Worm (Caenorhabditis elegans): ENCODE data around the gene C06E4.8.

The C06E4.8 gene

DNA sequence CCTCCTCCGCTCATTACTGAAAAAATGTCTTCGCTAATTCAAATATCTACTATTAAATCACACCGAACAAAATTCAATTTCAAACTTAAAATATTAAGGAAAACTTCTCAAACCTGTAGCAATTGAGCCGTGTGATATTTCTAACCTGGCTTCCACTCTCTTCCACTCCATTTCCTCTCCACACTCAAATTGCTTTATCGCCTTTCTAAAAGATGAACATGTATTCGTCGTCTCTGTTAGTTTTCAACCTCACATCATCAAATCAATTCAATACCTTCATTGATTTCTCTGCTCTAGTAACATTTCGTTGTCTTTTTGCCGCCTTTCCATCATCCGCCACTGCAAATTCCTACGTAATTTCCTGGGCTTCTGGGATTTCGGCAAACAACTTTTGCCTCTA lies 6.3 kb upstream of the C06E4.8 start, which contains the start of gene F42C5.4:
F42C5.4 (minus strand) TSS at position 171 of the 400 bp plus-strand sequence.
- TF ChIP-seq lim-6 (tag; optimal IDR thresholded peaks at IDR 0.05) (no peak), pha-4 (tag; optimal IDR thresholded peaks at IDR 0.05) (no peak), pag-3 (tag; optimal IDR thresholded peaks at IDR 0.05; ENCODE audit: borderline replicate concordance) (no peak), eyg-1 (tag; optimal IDR thresholded peaks at IDR 0.05) (no peak), unc-3 (GFP tag; conservative IDR thresholded peaks at IDR 0.05) (no peak), unc-3 (tag; optimal IDR thresholded peaks at IDR 0.05) (no peak), C08G9.2 (tag; optimal IDR thresholded peaks at IDR 0.05) (no peak), pha-2 (tag; optimal IDR thresholded peaks at IDR 0.05) (no peak), ets-4 (tag; optimal IDR thresholded peaks at IDR 0.05) (no peak), ceh-2 (tag; optimal IDR thresholded peaks at IDR 0.05) (no peak), ceh-6 (GFP tag; optimal IDR thresholded peaks at IDR 0.05) (no peak), fax-1 (tag; optimal IDR thresholded peaks at IDR 0.05) (no peak), ceh-34 (tag; optimal IDR thresholded peaks at IDR 0.05) (no peak), dmd-4 (tag; optimal IDR thresholded peaks at IDR 0.05; ENCODE audit: borderline replicate concordance) (no peak), Y22D7AL.16 (tag; optimal IDR thresholded peaks at IDR 0.05) (no peak)

ce11 chrIV:7291066-7291465 lies 5.4 kb upstream of the C06E4.8 start:
- no peak for TF ChIP-seq ceh-48 (tag; optimal IDR thresholded peaks at IDR 0.05)
- TF ChIP-seq fax-1 (tag; optimal IDR thresholded peaks at IDR 0.05): no peak

ce11 chrIV:7287474-7287873 lies 1.8 kb upstream of the C06E4.8 start, which contains the start of gene F42C5.3:
Gene F42C5.3 (minus strand): TSS chrIV:7287574.
- TF ChIP-seq elt-4 (tag; optimal IDR thresholded peaks at IDR 0.05) (no peak), odd-2 (tag; optimal IDR thresholded peaks at IDR 0.05) (no peak), pax-1 (tag; optimal IDR thresholded peaks at IDR 0.05) (no peak), ceh-6 (GFP tag; optimal IDR thresholded peaks at IDR 0.05) (no peak), ceh-19 (GFP tag; optimal IDR thresholded peaks at IDR 0.05) (no peak), Y22D7AL.16 (tag; optimal IDR thresholded peaks at IDR 0.05) (no peak), pros-1 (tag; optimal IDR thresholded peaks at IDR 0.05) (no peak), eyg-1 (tag; optimal IDR thresholded peaks at IDR 0.05) (no peak), mec-3 (tag; optimal IDR thresholded peaks at IDR 0.05; ENCODE audit: borderline replicate concordance) (no peak), ama-1 (optimal IDR thresholded peaks at IDR 0.05) (no peak), pag-3 (tag; optimal IDR thresholded peaks at IDR 0.05; ENCODE audit: borderline replicate concordance) (no peak), K02D7.2 (tag; optimal IDR thresholded peaks at IDR 0.05) (no peak), unc-55 (GFP tag; optimal IDR thresholded peaks at IDR 0.05) (no peak), ceh-18 (tag; optimal IDR thresholded peaks at IDR 0.05) (no peak), pha-4 (tag; optimal IDR thresholded peaks at IDR 0.05) (no peak), ceh-48 (tag; optimal IDR thresholded peaks at IDR 0.05) (no peak), ceh-45 (GFP tag; IDR thresholded peaks at IDR 0.05) (no peak), dve-1 (tag; optimal IDR thresholded peaks at IDR 0.05) (no peak), F13H6.1 (tag; optimal IDR thresholded peaks at IDR 0.05) (no peak)

ce11 chrIV:7282957-7283356 lies 2.7 kb downstream of the C06E4.8 start, which contains the start of gene C06E4.1:
Gene C06E4.1 (plus strand): TSS chrIV:7283257.
- TF ChIP-seq ceh-6 (GFP tag; optimal IDR thresholded peaks at IDR 0.05): no peak
- no peak for TF ChIP-seq hlh-6 (tag; optimal IDR thresholded peaks at IDR 0.05)
- TF ChIP-seq nhr-232 (tag; optimal IDR thresholded peaks at IDR 0.05): no peak
- no peak for TF ChIP-seq dmd-4 (tag; optimal IDR thresholded peaks at IDR 0.05; ENCODE audit: borderline replicate concordance)
- TF ChIP-seq unc-3 (GFP tag; conservative IDR thresholded peaks at IDR 0.05): no peak
- TF ChIP-seq unc-3 (tag; optimal IDR thresholded peaks at IDR 0.05): no peak
- TF ChIP-seq lim-6 (tag; optimal IDR thresholded peaks at IDR 0.05): no peak
- no peak for TF ChIP-seq unc-86 (tag; optimal IDR thresholded peaks at IDR 0.05)

DNA sequence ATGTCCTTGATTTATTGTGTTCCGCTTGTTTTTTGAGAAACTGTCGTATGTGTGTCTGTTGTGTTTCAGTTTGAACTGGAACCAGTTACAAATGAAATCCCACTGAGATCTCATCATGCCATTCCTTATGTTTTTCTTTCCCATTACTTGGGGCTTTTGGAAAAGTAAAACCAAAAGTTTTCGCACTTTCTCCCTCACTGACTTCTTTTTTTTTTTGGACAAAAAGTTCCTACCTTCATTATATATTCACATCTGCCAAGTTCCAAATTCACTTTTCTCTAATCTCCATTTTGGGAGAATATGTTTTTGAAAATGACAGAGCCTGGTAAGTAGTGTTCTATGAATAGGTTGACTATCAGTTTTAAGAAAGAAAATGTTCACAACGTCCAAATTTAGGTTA lies 9.0 kb downstream of the C06E4.8 start, which contains the start of gene C06E4.2:
C06E4.2 (plus strand) TSS at position 301 of the 400 bp plus-strand sequence.
- no peak for TF ChIP-seq zip-5 (tag; optimal IDR thresholded peaks at IDR 0.05)
- TF ChIP-seq ceh-24 (tag; optimal IDR thresholded peaks at IDR 0.05): no peak
- TF ChIP-seq ceh-34 (tag; optimal IDR thresholded peaks at IDR 0.05): no peak
- TF ChIP-seq nfya-1 (tag; optimal IDR thresholded peaks at IDR 0.05): no peak

Data from whole organism, late embryonic.